Fruit fly (Drosophila melanogaster) whole organism, embryonic: ENCODE results near the gene E2f1.

Experiments used
- Atf3 ChIP-seq: fragments of 200-800 bp; sonication (Bioruptor generic); optimal IDR thresholded peaks from 3 replicates; lab custom pipeline; 2016; ENCODE audit warnings: missing biosample characterization, missing genetic modification characterization
- Atf6 ChIP-seq: fragments of 200-800 bp; sonication (Bioruptor generic); IDR thresholded peaks from 2 replicates; pipeline ENCODE4 v1.3.6; 2022; ENCODE audit warnings: missing biosample characterization, missing genetic modification characterization
- B-H2 ChIP-seq: fragments of 200-800 bp; sonication (Bioruptor generic); optimal IDR thresholded peaks from 2 replicates; lab custom pipeline; 2018; ENCODE audit warnings: missing biosample characterization, mild to moderate bottlenecking, missing genetic modification characterization
- CG10321 ChIP-seq: fragments of 200-800 bp; sonication (Bioruptor generic); IDR thresholded peaks from 2 replicates; pipeline ENCODE4 v1.3.6; 2022; ENCODE audit warnings: missing biosample characterization, missing genetic modification characterization
- CG11085 ChIP-seq: fragments of 200-800 bp; sonication (Bioruptor generic); IDR thresholded peaks from 2 replicates; pipeline ENCODE4 v1.3.6; 2022; ENCODE audit warnings: missing biosample characterization, missing genetic modification characterization
- CG13123 ChIP-seq: fragments of 200-800 bp; sonication (Bioruptor generic); optimal IDR thresholded peaks from 2 replicates; lab custom pipeline; 2016; ENCODE audit warnings: missing biosample characterization, missing genetic modification characterization
- CG13624 ChIP-seq: fragments of 200-800 bp; sonication (Bioruptor generic); optimal IDR thresholded peaks from 2 replicates; lab custom pipeline; 2016; ENCODE audit warnings: missing biosample characterization, missing genetic modification characterization
- CG13894 ChIP-seq: fragments of 200-800 bp; sonication (Bioruptor generic); optimal IDR thresholded peaks from 3 replicates; lab custom pipeline; 2018; ENCODE audit warnings: missing biosample characterization, mild to moderate bottlenecking, missing genetic modification characterization, moderate library complexity
- CG1602 ChIP-seq: fragments of 200-800 bp; sonication (Bioruptor generic); optimal IDR thresholded peaks from 3 replicates; lab custom pipeline; 2016; ENCODE audit warnings: missing biosample characterization, missing genetic modification characterization
- CG17568 ChIP-seq: fragments of 200-800 bp; sonication (Bioruptor generic); optimal IDR thresholded peaks from 2 replicates; lab custom pipeline; 2018; ENCODE audit warnings: missing biosample characterization, mild to moderate bottlenecking, missing genetic modification characterization, moderate library complexity
- CG17612 ChIP-seq: fragments of 200-800 bp; sonication (Bioruptor generic); IDR thresholded peaks from 2 replicates; pipeline ENCODE4 v1.3.6; 2022; ENCODE audit warnings: missing biosample characterization, missing genetic modification characterization
- CG1832 ChIP-seq: fragments of 200-800 bp; sonication (Bioruptor generic); optimal IDR thresholded peaks from 2 replicates; lab custom pipeline; 2017; ENCODE audit warnings: missing biosample characterization, mild to moderate bottlenecking, missing genetic modification characterization, inconsistent platforms
- CG2129 ChIP-seq: fragments of 200-800 bp; sonication (Bioruptor generic); IDR thresholded peaks from 2 replicates; pipeline ENCODE4 v1.3.6; 2022; ENCODE audit warnings: missing biosample characterization, missing genetic modification characterization; ENCODE audit not compliant: partially characterized antibody
- CG2889 ChIP-seq: fragments of 200-800 bp; sonication (Bioruptor generic); IDR thresholded peaks from 3 replicates; pipeline ENCODE4 v1.3.6; 2022; ENCODE audit warnings: missing biosample characterization, missing genetic modification characterization
- CG3838 ChIP-seq: fragments of 200-800 bp; sonication (Bioruptor generic); optimal IDR thresholded peaks from 3 replicates; lab custom pipeline; 2016; ENCODE audit warnings: missing biosample characterization, missing genetic modification characterization
- CG3995 ChIP-seq: fragments of 200-800 bp; sonication (Bioruptor generic); optimal IDR thresholded peaks from 3 replicates; lab custom pipeline; 2016; ENCODE audit warnings: missing biosample characterization, missing genetic modification characterization
- CG7271 ChIP-seq: fragments of 200-800 bp; sonication (Bioruptor generic); optimal IDR thresholded peaks from 2 replicates; lab custom pipeline; 2018; ENCODE audit warnings: missing biosample characterization, mild to moderate bottlenecking, missing genetic modification characterization, moderate library complexity
- CG7556 ChIP-seq: fragments of 200-800 bp; sonication (Bioruptor generic); optimal IDR thresholded peaks from 2 replicates; lab custom pipeline; 2017; ENCODE audit warnings: missing biosample characterization, mild to moderate bottlenecking, missing genetic modification characterization
- CG7963 ChIP-seq: fragments of 200-800 bp; sonication (Bioruptor generic); IDR thresholded peaks from 3 replicates; pipeline ENCODE4 v1.3.6; 2022; ENCODE audit warnings: missing biosample characterization, missing genetic modification characterization; ENCODE audit not compliant: partially characterized antibody
- CG8281 ChIP-seq: fragments of 200-800 bp; sonication (Bioruptor generic); optimal IDR thresholded peaks from 2 replicates; lab custom pipeline; 2018; ENCODE audit warnings: missing biosample characterization, mild to moderate bottlenecking, missing genetic modification characterization, moderate library complexity
- CTCF ChIP-seq: fragments of 200-800 bp; sonication (Bioruptor generic); optimal IDR thresholded peaks from 2 replicates; lab custom pipeline; 2017; ENCODE audit warnings: missing biosample characterization, mild to moderate bottlenecking, missing genetic modification characterization, moderate library complexity
- ERR ChIP-seq: fragments of 200-800 bp; sonication (Bioruptor generic); optimal IDR thresholded peaks from 2 replicates; lab custom pipeline; 2016; ENCODE audit warnings: missing biosample characterization, missing genetic modification characterization
- HHEX ChIP-seq: fragments of 200-800 bp; sonication (Bioruptor generic); optimal IDR thresholded peaks from 3 replicates; lab custom pipeline; 2017; ENCODE audit warnings: missing biosample characterization, mild to moderate bottlenecking, missing genetic modification characterization, missing genetic modification reagents
- Optix ChIP-seq: fragments of 200-800 bp; sonication (Bioruptor generic); IDR thresholded peaks from 3 replicates; pipeline ENCODE4 v1.3.6; 2022; ENCODE audit warnings: missing biosample characterization, missing genetic modification characterization
- Pdp1 ChIP-seq, 2 experiments: fragments of 200-800 bp; sonication (Bioruptor generic); optimal IDR thresholded peaks; 3 replicates each; lab custom pipeline; 2016; ENCODE audit warnings: missing biosample characterization in 2 of 2, missing genetic modification characterization in 2 of 2, mild to moderate bottlenecking in 1 of 2, moderate library complexity in 1 of 2
- Sry-β ChIP-seq: fragments of 200-800 bp; sonication (Bioruptor generic); optimal IDR thresholded peaks from 2 replicates; lab custom pipeline; 2018; ENCODE audit warnings: missing biosample characterization, mild to moderate bottlenecking, missing genetic modification characterization, moderate library complexity
- Xbp1 ChIP-seq: fragments of 200-800 bp; sonication (Bioruptor generic); optimal IDR thresholded peaks from 3 replicates; lab custom pipeline; 2016; ENCODE audit warnings: missing biosample characterization, mild to moderate bottlenecking, missing genetic modification characterization
- ab ChIP-seq: fragments of 200-800 bp; sonication (Bioruptor generic); optimal IDR thresholded peaks from 2 replicates; lab custom pipeline; 2016; ENCODE audit warnings: missing biosample characterization, missing genetic modification characterization
- bsh ChIP-seq, 2 experiments: fragments of 200-800 bp; sonication (Bioruptor generic); optimal IDR thresholded peaks; 2 replicates each; lab custom pipeline; 2017 to 2018; ENCODE audit warnings: mild to moderate bottlenecking in 2 of 2, missing biosample characterization in 2 of 2, missing genetic modification characterization in 2 of 2, moderate library complexity in 1 of 2
- crol ChIP-seq: fragments of 200-800 bp; sonication (Bioruptor generic); IDR thresholded peaks from 2 replicates; pipeline ENCODE4 v1.3.6; 2022; ENCODE audit warnings: missing biosample characterization, missing genetic modification characterization
- crp ChIP-seq, 2 experiments: fragments of 200-800 bp; sonication (Bioruptor generic); optimal IDR thresholded peaks; 2 replicates in 1 of 2; 3 replicates in 1 of 2; lab custom pipeline; 2017; ENCODE audit warnings: missing biosample characterization in 2 of 2, missing genetic modification characterization in 2 of 2, mild to moderate bottlenecking in 1 of 2, moderate library complexity in 1 of 2
- dm ChIP-seq: fragments of 200-800 bp; sonication (Bioruptor generic); optimal IDR thresholded peaks from 3 replicates; lab custom pipeline; 2016; ENCODE audit warnings: missing biosample characterization, missing genetic modification characterization
- dpn ChIP-seq, 2 experiments: fragments of 200-800 bp; sonication (Bioruptor generic); optimal IDR thresholded peaks; 3 replicates each; lab custom pipeline; 2016; ENCODE audit warnings: missing biosample characterization in 2 of 2, missing genetic modification characterization in 2 of 2
- h ChIP-seq: fragments of >200 bp; optimal IDR thresholded peaks from 2 replicates; lab custom pipeline; 2017
- hbn ChIP-seq: fragments of 200-800 bp; sonication (Bioruptor generic); IDR thresholded peaks from 2 replicates; pipeline ENCODE4 v1.3.6; 2022; ENCODE audit warnings: missing biosample characterization, missing genetic modification characterization; ENCODE audit not compliant: partially characterized antibody
- insv ChIP-seq, 2 experiments: fragments of 200-800 bp; sonication (Bioruptor generic); optimal IDR thresholded peaks; 3 replicates each; lab custom pipeline; 2016 to 2018; ENCODE audit warnings: missing biosample characterization in 2 of 2, missing genetic modification characterization in 2 of 2
- jumu ChIP-seq: fragments of 200-800 bp; sonication (Bioruptor generic); optimal IDR thresholded peaks from 3 replicates; lab custom pipeline; 2016; ENCODE audit warnings: missing biosample characterization, missing genetic modification characterization
- kah ChIP-seq: fragments of 200-800 bp; sonication (Bioruptor generic); optimal IDR thresholded peaks from 2 replicates; lab custom pipeline; 2018; ENCODE audit warnings: missing biosample characterization, mild to moderate bottlenecking, missing genetic modification characterization
- klu ChIP-seq: fragments of 200-800 bp; sonication (Bioruptor generic); IDR thresholded peaks from 2 replicates; pipeline ENCODE4 v1.3.6; 2022; ENCODE audit warnings: missing biosample characterization, missing genetic modification characterization
- kni ChIP-seq: fragments of 200-800 bp; sonication (Bioruptor generic); optimal IDR thresholded peaks from 3 replicates; lab custom pipeline; 2017; ENCODE audit warnings: mild to moderate bottlenecking, missing biosample characterization, missing genetic modification reagents, missing genetic modification characterization
- nerfin-1 ChIP-seq: fragments of 200-800 bp; sonication (Bioruptor generic); optimal IDR thresholded peaks from 3 replicates; lab custom pipeline; 2019; ENCODE audit warnings: missing biosample characterization, mild to moderate bottlenecking, missing genetic modification characterization, moderate library complexity
- nerfin-2 ChIP-seq: fragments of 200-800 bp; sonication (Bioruptor generic); IDR thresholded peaks from 2 replicates; pipeline ENCODE4 v1.3.6; 2022; ENCODE audit warnings: missing biosample characterization, missing genetic modification characterization; ENCODE audit not compliant: partially characterized antibody
- pita ChIP-seq: fragments of 200-800 bp; sonication (Bioruptor generic); optimal IDR thresholded peaks from 2 replicates; lab custom pipeline; 2017; ENCODE audit warnings: missing biosample characterization, mild to moderate bottlenecking, missing genetic modification characterization
- prd ChIP-seq, 3 experiments: fragments of >200 bp in 2 of 3; fragments of 200-800 bp in 1 of 3; sonication (Bioruptor generic) in 1 of 3; optimal IDR thresholded peaks in 2 of 3; IDR thresholded peaks in 1 of 3; 2 replicates in 2 of 3; 3 replicates in 1 of 3; pipeline versions ENCODE4 v1.3.6 to Lab custom; 2017 to 2022; ENCODE audit warnings: missing biosample characterization in 1 of 3, missing genetic modification characterization in 1 of 3
- pum ChIP-seq: fragments of 200-800 bp; sonication (Bioruptor generic); optimal IDR thresholded peaks from 2 replicates; lab custom pipeline; 2016; ENCODE audit warnings: missing biosample characterization, missing genetic modification characterization
- sd ChIP-seq: fragments of 200-800 bp; sonication (Bioruptor generic); optimal IDR thresholded peaks from 3 replicates; lab custom pipeline; 2018; ENCODE audit warnings: missing biosample characterization, mild to moderate bottlenecking, missing genetic modification characterization, moderate library complexity
- stc ChIP-seq: fragments of 200-800 bp; sonication (Bioruptor generic); IDR thresholded peaks from 2 replicates; pipeline ENCODE4 v1.3.6; 2022; ENCODE audit warnings: missing biosample characterization, missing genetic modification characterization
- tin ChIP-seq: fragments of 200-800 bp; sonication (Bioruptor generic); optimal IDR thresholded peaks from 3 replicates; lab custom pipeline; 2016; ENCODE audit warnings: missing biosample characterization, missing genetic modification characterization

The E2f1 gene

dm6 chr3R:21590677-21591369 lies 69.8 kb downstream of the E2f1 start (continued):
- peak; percentile 79 for TF ChIP-seq Xbp1
- TF ChIP-seq kah, result peak; percentile 65
- TF ChIP-seq klu (GFP tag; lab: Robert Waterston, UW), result peak; percentile 70
- TF ChIP-seq insv (GFP tag; optimal IDR thresholded peaks at IDR 0.05; lab: Kevin White, UChicago), result peak; percentile 32 to 82
- TF ChIP-seq h (lab: Kevin White, UChicago), result no peak
- no peak for TF ChIP-seq CG2129 (GFP tag; lab: Robert Waterston, UW)
- TF ChIP-seq CG7556, result peak; percentile 89
- peak; percentile 88 for TF ChIP-seq tin (GFP tag; lab: Kevin White, UChicago)
- no peak for TF ChIP-seq nerfin-2 (GFP tag; lab: Robert Waterston, UW)
- TF ChIP-seq Optix (GFP tag; lab: Robert Waterston, UW), result peak; percentile 92
- peak; percentile 87 for TF ChIP-seq CG17612 (GFP tag; lab: Robert Waterston, UW)
- TF ChIP-seq bsh (GFP tag; optimal IDR thresholded peaks at IDR 0.05; lab: Kevin White, UChicago), result peak in 1 of 2 experiments; percentile 96
- peak; percentile 68 for TF ChIP-seq CG3995 (GFP tag; lab: Kevin White, UChicago)
- TF ChIP-seq B-H2 (GFP tag; lab: Kevin White, UChicago), result peak; percentile 85
- peak; percentile 91 for TF ChIP-seq nerfin-1 (tag; lab: Kevin White, UChicago)
- peak; percentile 98 for TF ChIP-seq CG13123
- TF ChIP-seq CG13894 (tag; lab: Kevin White, UChicago), result peak; percentile 86
- peak; percentile 91 for TF ChIP-seq jumu (GFP tag; lab: Kevin White, UChicago)
- peak; percentile 99 for TF ChIP-seq kni (GFP tag; lab: Kevin White, UChicago)
- peak; percentile 92 for TF ChIP-seq stc
- TF ChIP-seq dm (GFP tag; lab: Kevin White, UChicago), result peak; percentile 81
- TF ChIP-seq CTCF (GFP tag; lab: Kevin White, UChicago), result peak; percentile 39
- TF ChIP-seq CG1832, result no peak
- no peak for TF ChIP-seq prd (optimal IDR thresholded peaks at IDR 0.05; lab: Kevin White, UChicago)
- TF ChIP-seq prd (GFP tag; IDR thresholded peaks at IDR 0.05; lab: Robert Waterston, UW), result peak; percentile 91
- TF ChIP-seq Atf3, result peak; percentile 97
- peak; percentile 94 for TF ChIP-seq pum (GFP tag; lab: Kevin White, UChicago)
- peak; percentile 94 for TF ChIP-seq CG1602 (GFP tag; lab: Kevin White, UChicago)
- peak; percentile 96 for TF ChIP-seq HHEX
- peak; percentile 53 for TF ChIP-seq crol
- peak; percentile 89 for TF ChIP-seq ERR (GFP tag; lab: Kevin White, UChicago)
- TF ChIP-seq CG8281 (tag; lab: Kevin White, UChicago), result peak; percentile 82
- peak; percentile 79 for TF ChIP-seq CG11085 (GFP tag; lab: Robert Waterston, UW)
- TF ChIP-seq CG17568 (GFP tag; lab: Kevin White, UChicago), result peak; percentile 94
- TF ChIP-seq Sry-β (GFP tag; lab: Kevin White, UChicago), result peak; percentile 74
- peak; percentile 76 for TF ChIP-seq CG10321 (GFP tag; lab: Robert Waterston, UW)
- TF ChIP-seq pita, result no peak
- TF ChIP-seq crp (GFP tag; optimal IDR thresholded peaks at IDR 0.05; lab: Kevin White, UChicago), result peak in 1 of 2 experiments; percentile 64
- no peak for TF ChIP-seq CG7963
- TF ChIP-seq Atf6, result peak; percentile 92
- TF ChIP-seq sd (tag; lab: Kevin White, UChicago), result no peak
- peak; percentile 89 for TF ChIP-seq CG13624 (GFP tag; lab: Kevin White, UChicago)
- peak; percentile 65; the same call in 2 of the 3 replicates for TF ChIP-seq CG2889
- TF ChIP-seq CG3838 (GFP tag; lab: Kevin White, UChicago), result peak; percentile 93
- peak; percentile 75 for TF ChIP-seq CG7271 (tag; lab: Kevin White, UChicago)
- TF ChIP-seq dpn (GFP tag; optimal IDR thresholded peaks at IDR 0.05; lab: Kevin White, UChicago), result peak; percentile 87 to 94
- TF ChIP-seq ab, result peak; percentile 72
- TF ChIP-seq Pdp1 (GFP tag; optimal IDR thresholded peaks at IDR 0.05; lab: Kevin White, UChicago), result peak; percentile 84 to 93
- TF ChIP-seq hbn (GFP tag; lab: Robert Waterston, UW), result no peak
